Worm (Caenorhabditis elegans) whole organism, early embryonic: Measurements from ENCODE around the gene rgs-10.

Experiments
- B0310.2 ChIP-seq: sonication (generic microtip); optimal IDR thresholded peaks from 2 replicates; lab custom pipeline; 2016; ENCODE audit warnings: mild to moderate bottlenecking, missing genetic modification characterization, missing compliant biosample characterization
- F13C5.2 ChIP-seq: sonication (generic microtip); optimal IDR thresholded peaks from 2 replicates; lab custom pipeline; 2017; ENCODE audit warnings: mild to moderate bottlenecking, missing genetic modification characterization, inconsistent platforms, missing compliant biosample characterization
- ama-1 ChIP-seq: fragments of 150-350 bp; optimal IDR thresholded peaks from 2 replicates; lab custom pipeline; 2014
- ceh-36 ChIP-seq: sonication (generic microtip); optimal IDR thresholded peaks from 2 replicates; lab custom pipeline; 2016; ENCODE audit warnings: missing genetic modification characterization, inconsistent platforms, missing compliant biosample characterization
- ets-7 ChIP-seq: sonication (generic microtip); optimal IDR thresholded peaks from 2 replicates; lab custom pipeline; 2016; ENCODE audit warnings: missing genotype, missing genetic modification characterization, missing compliant biosample characterization
- flt-1 ChIP-seq: fragments of 200-800 bp; sonication (Bioruptor generic); IDR thresholded peaks from 2 replicates; pipeline ENCODE4 v1.3.6; 2022; ENCODE audit warnings: missing genetic modification characterization, missing compliant biosample characterization
- hmbx-1 ChIP-seq: sonication (generic microtip); optimal IDR thresholded peaks from 2 replicates; lab custom pipeline; 2016; ENCODE audit warnings: mild to moderate bottlenecking, missing genetic modification characterization, missing compliant biosample characterization
- hnd-1 ChIP-seq: sonication (generic microtip); optimal IDR thresholded peaks from 2 replicates; lab custom pipeline; 2016; ENCODE audit warnings: missing genetic modification characterization, missing compliant biosample characterization
- pes-1 ChIP-seq: fragments of 200-800 bp; sonication (Bioruptor generic); IDR thresholded peaks from 2 replicates; pipeline ENCODE4 v1.3.6; 2022; ENCODE audit warnings: missing genetic modification reagents, missing genetic modification characterization, missing compliant biosample characterization
- scrt-1 ChIP-seq: fragments of 200-800 bp; sonication (Bioruptor generic); IDR thresholded peaks from 2 replicates; pipeline ENCODE4 v1.3.6; 2022; ENCODE audit warnings: missing genetic modification characterization, missing compliant biosample characterization
- sea-1 ChIP-seq: fragments of 200-800 bp; sonication (Bioruptor generic); conservative IDR thresholded peaks from 2 replicates; pipeline ENCODE4 v1.3.6; 2022; ENCODE audit warnings: missing genetic modification characterization, missing compliant biosample characterization
- tbx-37 ChIP-seq: fragments of 200-800 bp; sonication (Bioruptor generic); conservative IDR thresholded peaks from 2 replicates; pipeline ENCODE4 v1.3.6; 2022; ENCODE audit warnings: missing genetic modification reagents, missing genetic modification characterization, missing compliant biosample characterization
- tra-4 ChIP-seq: sonication (generic microtip); optimal IDR thresholded peaks from 2 replicates; lab custom pipeline; 2017; ENCODE audit warnings: missing genetic modification characterization, missing compliant biosample characterization

DNA sequence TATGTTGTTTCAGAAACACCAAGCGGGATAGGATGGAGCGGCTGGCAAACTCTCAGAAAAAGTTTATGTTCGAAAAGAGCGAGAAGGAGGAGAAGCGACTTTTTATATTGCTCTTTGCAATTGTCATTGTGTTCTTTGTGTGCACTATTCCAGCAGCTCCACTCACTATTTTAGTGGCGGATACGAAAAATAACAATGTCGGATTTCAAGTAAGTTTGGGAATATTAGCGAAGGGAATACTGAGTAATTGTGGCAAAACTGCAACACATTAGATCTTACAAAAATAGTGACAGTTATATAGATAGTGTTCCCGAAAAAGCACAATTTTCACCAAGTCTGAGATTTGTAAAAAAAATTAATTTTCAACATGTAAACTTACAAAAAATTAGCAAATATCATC, 39.8 kb upstream of the rgs-10 start:
- TF ChIP-seq ceh-36 (tag; lab: Kevin White, UChicago), result no peak
- TF ChIP-seq F13C5.2 (tag; lab: Kevin White, UChicago), result no peak
- no peak for TF ChIP-seq ets-7 (tag; lab: Kevin White, UChicago)
- TF ChIP-seq tbx-37, result no peak
- TF ChIP-seq scrt-1 (GFP tag; lab: Robert Waterston, UW), result no peak
- TF ChIP-seq ama-1, result no peak
- no peak for TF ChIP-seq sea-1 (GFP tag; lab: Robert Waterston, UW)
- TF ChIP-seq flt-1 (GFP tag; lab: Robert Waterston, UW), result no peak
- TF ChIP-seq tra-4 (tag; lab: Kevin White, UChicago), result no peak
- TF ChIP-seq hnd-1 (tag; lab: Kevin White, UChicago), result no peak
- no peak for TF ChIP-seq pes-1
- TF ChIP-seq hmbx-1 (tag; lab: Kevin White, UChicago), result no peak
- no peak for TF ChIP-seq B0310.2 (tag; lab: Kevin White, UChicago)
